Fruit fly (Drosophila melanogaster): Measurements from ENCODE around the gene Mst87F.

Gene Mst87F

DNA sequence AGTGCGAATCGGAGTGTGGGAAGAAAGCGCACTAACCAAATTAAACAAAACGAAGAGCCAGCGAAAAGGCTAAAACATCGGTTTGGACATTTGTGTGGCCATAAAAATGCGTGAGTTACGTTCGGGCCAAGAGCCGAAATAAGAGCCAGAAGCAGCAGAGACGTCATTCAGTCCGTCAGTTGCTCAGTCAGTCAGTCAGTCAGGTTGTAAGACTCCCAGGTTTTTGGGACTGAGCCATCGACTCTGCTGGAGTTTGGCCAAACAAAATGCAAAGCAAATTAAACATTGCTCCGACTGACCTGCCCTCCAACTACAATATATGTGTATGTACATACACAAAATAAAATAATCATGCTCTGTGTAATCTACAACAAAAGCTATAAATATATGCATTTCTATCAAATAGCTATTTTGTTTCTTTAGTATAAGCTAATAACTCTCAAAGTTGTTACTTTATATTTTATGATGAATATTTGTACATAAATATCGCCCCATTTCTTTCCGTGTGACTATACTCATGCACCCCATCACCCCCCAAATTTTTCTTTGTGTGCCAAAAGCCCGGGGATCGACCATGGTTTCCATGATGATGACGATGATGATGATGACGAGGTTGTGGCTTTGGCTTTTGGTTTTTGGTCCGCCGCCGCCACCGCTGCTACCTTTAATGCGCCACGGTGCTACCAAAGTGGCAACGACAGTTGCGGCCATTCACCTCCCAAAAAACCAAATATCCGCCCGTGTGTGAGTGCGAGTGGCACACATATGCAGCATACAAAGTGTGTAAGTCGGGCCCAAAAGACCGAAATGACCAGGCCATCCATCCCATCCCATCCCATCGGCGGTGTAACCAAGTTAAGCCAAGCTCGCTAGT, 34.5 kb downstream of the Mst87F start (continued):
- TF ChIP-seq CG12299 (tag; optimal IDR thresholded peaks at IDR 0.05): no peak
- no peak for TF ChIP-seq Xbp1 (GFP tag; optimal IDR thresholded peaks at IDR 0.05)
- TF ChIP-seq CG10267 (tag; optimal IDR thresholded peaks at IDR 0.05): no peak
- TF ChIP-seq BtbVII (GFP tag; optimal IDR thresholded peaks at IDR 0.05): no peak
- peak; percentile 65 for TF ChIP-seq dmrt99B (tag; optimal IDR thresholded peaks at IDR 0.05)
- no peak for TF ChIP-seq CG9437 (GFP tag; optimal IDR thresholded peaks at IDR 0.05)
- peak; percentile 40 for TF ChIP-seq CG15601 (tag; optimal IDR thresholded peaks at IDR 0.05)
- peak; percentile 6; the same call in 1 of the 2 replicates for TF ChIP-seq crol (GFP tag; IDR thresholded peaks at IDR 0.05)
- no peak for TF ChIP-seq Atf-2 (GFP tag; optimal IDR thresholded peaks at IDR 0.05)
- peak; percentile 73 for TF ChIP-seq gem (tag; optimal IDR thresholded peaks at IDR 0.05)
- peak; percentile 13 for TF ChIP-seq CoRest (tag; optimal IDR thresholded peaks at IDR 0.05)
- TF ChIP-seq CG4730 (GFP tag; IDR thresholded peaks at IDR 0.05): no peak
- TF ChIP-seq Jarid2 (GFP tag; optimal IDR thresholded peaks at IDR 0.05): no peak
- TF ChIP-seq PHDP (tag; optimal IDR thresholded peaks at IDR 0.05): peak; percentile 50
- peak; percentile 41 for TF ChIP-seq gsb-n (tag; optimal IDR thresholded peaks at IDR 0.05)
- TF ChIP-seq Med (GFP tag): peak; percentile 52
- peak; percentile 24 for TF ChIP-seq Spps (tag; optimal IDR thresholded peaks at IDR 0.05)
- TF ChIP-seq gcm (GFP tag; optimal IDR thresholded peaks at IDR 0.05): peak; percentile 39
- no peak for TF ChIP-seq wor (GFP tag; IDR thresholded peaks at IDR 0.05)
- no peak for TF ChIP-seq CG30020 (tag; optimal IDR thresholded peaks at IDR 0.05)
- peak; percentile 50; the same call in 1 of the 2 replicates for TF ChIP-seq ranshi (GFP tag; IDR thresholded peaks at IDR 0.05)
- TF ChIP-seq CG5180 (GFP tag; optimal IDR thresholded peaks at IDR 0.05): peak; percentile 25
- peak; percentile 55 for TF ChIP-seq CG12391 (tag; optimal IDR thresholded peaks at IDR 0.05)
- peak; percentile 69 for TF ChIP-seq Xrp1 (GFP tag; IDR thresholded peaks at IDR 0.05)
- no peak for TF ChIP-seq CG42726 (GFP tag; IDR thresholded peaks at IDR 0.05; ENCODE audit: partially characterized antibody)
- TF ChIP-seq CG1603 (tag; optimal IDR thresholded peaks at IDR 0.05): peak; percentile 66
- no peak for TF ChIP-seq CG10431 (GFP tag; optimal IDR thresholded peaks at IDR 0.05)
- no peak for TF ChIP-seq CG4404 (GFP tag; IDR thresholded peaks at IDR 0.05)
- no peak for TF ChIP-seq insv (GFP tag; optimal IDR thresholded peaks at IDR 0.05)
- no peak for TF ChIP-seq CG6765 (GFP tag; optimal IDR thresholded peaks at IDR 0.05)
- no peak for TF ChIP-seq CG11398 (GFP tag; optimal IDR thresholded peaks at IDR 0.05)
- TF ChIP-seq CG7963 (GFP tag; IDR thresholded peaks at IDR 0.05; ENCODE audit: partially characterized antibody): no peak
- TF ChIP-seq CG17829 (tag; optimal IDR thresholded peaks at IDR 0.05): peak; percentile 21
- TF ChIP-seq CG16863 (GFP tag; optimal IDR thresholded peaks at IDR 0.05): peak; percentile 5
- no peak for TF ChIP-seq Optix (GFP tag; IDR thresholded peaks at IDR 0.05)
- TF ChIP-seq mld (GFP tag; IDR thresholded peaks at IDR 0.05; ENCODE audit: partially characterized antibody): no peak
- no peak for TF ChIP-seq ssp (GFP tag; IDR thresholded peaks at IDR 0.05)
- 0 out of 2 replicates have a peak, but pooled peaks have one; percentile 25 for TF ChIP-seq CG5953 (GFP tag; IDR thresholded peaks at IDR 0.05)
- TF ChIP-seq Ssrp (tag; optimal IDR thresholded peaks at IDR 0.05): peak; percentile 60
- no peak for TF ChIP-seq amos (GFP tag; IDR thresholded peaks at IDR 0.05; ENCODE audit: partially characterized antibody)
- TF ChIP-seq Hr78 (GFP tag; optimal IDR thresholded peaks at IDR 0.05): peak in 1 of 2 experiments; percentile 53
- peak; percentile 17 for TF ChIP-seq CG8924 (tag; optimal IDR thresholded peaks at IDR 0.05)
- TF ChIP-seq yki (optimal IDR thresholded peaks at IDR 0.05): no peak
- TF ChIP-seq cg (GFP tag; optimal IDR thresholded peaks at IDR 0.05): peak; percentile 21
- TF ChIP-seq CG7839 (tag; optimal IDR thresholded peaks at IDR 0.05): peak; percentile 51
- TF ChIP-seq Nf-YA (GFP tag; IDR thresholded peaks at IDR 0.05): no peak
- no peak for TF ChIP-seq Tbp (GFP tag; optimal IDR thresholded peaks at IDR 0.05)
- TF ChIP-seq nerfin-2 (GFP tag; IDR thresholded peaks at IDR 0.05; ENCODE audit: partially characterized antibody): 0 out of 2 replicates have a peak, but pooled peaks have one; percentile 12
